Worm (Caenorhabditis elegans) whole organism, L4/young adult: ENCODE data around the gene F15D4.2.

Experiments
- W03F9.2 ChIP-seq: fragments of 150-350 bp; optimal IDR thresholded peaks from 2 replicates; lab custom pipeline; 2014; ENCODE audit warnings: missing biosample characterization, missing genetic modification characterization
- dao-5 ChIP-seq: sonication (generic microtip); optimal IDR thresholded peaks from 2 replicates; lab custom pipeline; 2016; ENCODE audit warnings: missing genotype, missing genetic modification characterization, moderate library complexity, missing compliant biosample characterization
- him-1 ChIP-seq: sonication (generic microtip); optimal IDR thresholded peaks from 2 replicates; lab custom pipeline; 2016; ENCODE audit warnings: missing genotype, missing genetic modification reagents, missing genetic modification characterization, missing compliant biosample characterization

The F15D4.2 gene

DNA sequence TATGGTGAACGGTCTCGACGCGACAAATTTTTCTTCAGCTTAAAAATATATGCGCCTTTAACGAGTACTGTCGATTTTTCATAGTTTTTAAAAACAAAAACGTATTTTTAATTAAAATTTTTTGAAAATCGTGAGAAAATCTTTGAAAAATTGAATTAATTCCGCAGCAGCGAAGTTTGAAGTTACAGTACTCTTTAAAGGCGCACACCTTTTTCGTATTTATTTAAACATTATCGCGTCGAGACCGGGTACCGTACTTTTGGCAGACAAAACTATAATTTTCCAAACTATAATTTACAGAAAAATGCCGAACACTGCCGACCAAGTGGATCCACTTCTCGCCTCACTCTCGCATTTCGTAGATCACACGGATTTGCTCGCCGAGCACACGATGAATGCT, at the start of gene F15D4.2:
F15D4.2 (plus strand) TSS at position 301 of the 400 bp plus-strand sequence.
- TF ChIP-seq dao-5 (tag; lab: Kevin White, UChicago) (no peak), W03F9.2 (tag; lab: Kevin White, UChicago) (no peak), him-1 (tag; lab: Kevin White, UChicago) (no peak)

DNA sequence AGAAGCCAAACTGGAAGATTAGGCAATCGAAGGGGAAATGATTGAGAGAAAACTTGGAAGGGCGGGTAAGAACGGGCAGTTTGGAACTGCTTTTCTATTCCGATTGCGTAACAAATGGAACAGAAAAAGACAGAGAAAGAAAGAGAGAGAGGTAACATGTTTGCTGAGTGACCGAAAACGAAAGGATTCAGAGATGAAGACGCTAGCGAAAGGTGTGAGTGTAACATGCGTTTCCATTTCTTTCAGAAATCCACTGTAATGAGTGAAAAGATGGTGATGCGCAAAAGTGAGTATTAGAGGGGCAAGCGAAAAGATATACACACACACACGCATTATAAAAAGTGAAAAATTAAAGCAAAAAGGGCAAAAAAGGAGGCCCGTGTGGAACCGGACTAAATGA, 48.4 kb upstream of the F15D4.2 start:
- TF ChIP-seq dao-5 (tag; lab: Kevin White, UChicago) = no peak
- no peak for TF ChIP-seq W03F9.2 (tag; lab: Kevin White, UChicago)
- TF ChIP-seq him-1 (tag; lab: Kevin White, UChicago) = no peak

DNA sequence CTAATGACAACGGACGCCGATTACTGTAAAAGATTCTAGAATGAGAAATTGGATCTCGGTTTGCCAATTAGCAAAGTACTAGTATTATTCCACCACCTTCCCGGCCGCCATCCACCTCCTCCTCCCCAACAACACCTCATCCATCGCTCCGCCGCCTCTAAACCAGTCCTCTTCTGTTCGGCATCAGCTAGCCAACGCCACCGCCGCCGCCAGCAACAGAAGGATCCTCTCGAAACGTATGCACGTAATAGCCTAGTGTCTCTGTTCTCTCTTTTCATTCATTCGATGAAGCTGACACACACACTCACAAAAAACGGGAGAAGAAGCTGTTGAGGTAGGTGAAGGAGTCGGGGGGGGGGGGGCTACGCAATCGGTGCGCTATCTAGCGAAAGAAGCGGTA, 45.2 kb upstream of the F15D4.2 start:
- TF ChIP-seq dao-5 (tag; lab: Kevin White, UChicago) (no peak), him-1 (tag; lab: Kevin White, UChicago) (no peak), W03F9.2 (tag; lab: Kevin White, UChicago) (no peak)

DNA sequence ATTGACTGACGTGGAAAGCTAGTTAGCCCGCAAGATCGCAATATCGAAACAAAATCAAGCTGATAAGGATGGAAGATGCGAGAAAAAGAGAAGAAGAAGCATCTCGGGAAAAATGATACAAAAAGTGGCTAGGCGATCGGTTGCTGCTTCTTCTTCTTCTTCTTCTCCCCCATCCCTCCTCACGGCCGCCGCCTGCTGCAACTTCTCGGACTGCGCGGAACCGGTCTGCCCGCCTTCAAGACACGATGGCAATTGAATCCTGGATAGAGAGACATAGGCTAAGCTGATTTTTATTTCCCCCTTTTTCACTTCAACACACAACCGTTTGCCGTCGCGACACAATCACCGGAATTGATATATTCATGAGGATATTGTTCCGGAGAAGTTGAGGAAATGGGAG, 41.5 kb upstream of the F15D4.2 start:
- TF ChIP-seq dao-5 (tag; lab: Kevin White, UChicago) = no peak
- TF ChIP-seq W03F9.2 (tag; lab: Kevin White, UChicago) = no peak
- TF ChIP-seq him-1 (tag; lab: Kevin White, UChicago) = no peak

DNA sequence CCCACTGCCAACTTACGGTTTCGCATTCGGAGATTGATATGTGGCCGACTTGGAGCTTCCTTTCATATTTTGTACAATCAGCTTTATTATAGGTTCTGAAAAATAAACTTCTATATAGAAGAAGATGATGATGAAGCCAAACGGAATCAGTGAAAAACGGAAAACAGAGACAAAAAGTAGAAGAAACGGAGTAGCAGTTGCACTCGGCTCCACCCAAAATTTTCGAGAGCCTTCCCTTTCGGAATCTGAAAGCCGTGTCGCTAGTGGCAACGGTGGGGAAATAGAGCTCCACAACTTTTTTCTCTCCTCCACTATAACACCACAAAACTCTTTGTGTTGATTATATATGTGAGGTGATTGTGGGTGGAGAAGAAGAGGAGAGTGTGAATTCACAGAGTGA, 34.4 kb upstream of the F15D4.2 start, which contains the start of gene W09H1.1:
W09H1.1 (minus strand) TSS at position 101 of the 400 bp plus-strand sequence.
- TF ChIP-seq W03F9.2 (tag; lab: Kevin White, UChicago) (no peak), him-1 (tag; lab: Kevin White, UChicago) (no peak), dao-5 (tag; lab: Kevin White, UChicago) (no peak)

DNA sequence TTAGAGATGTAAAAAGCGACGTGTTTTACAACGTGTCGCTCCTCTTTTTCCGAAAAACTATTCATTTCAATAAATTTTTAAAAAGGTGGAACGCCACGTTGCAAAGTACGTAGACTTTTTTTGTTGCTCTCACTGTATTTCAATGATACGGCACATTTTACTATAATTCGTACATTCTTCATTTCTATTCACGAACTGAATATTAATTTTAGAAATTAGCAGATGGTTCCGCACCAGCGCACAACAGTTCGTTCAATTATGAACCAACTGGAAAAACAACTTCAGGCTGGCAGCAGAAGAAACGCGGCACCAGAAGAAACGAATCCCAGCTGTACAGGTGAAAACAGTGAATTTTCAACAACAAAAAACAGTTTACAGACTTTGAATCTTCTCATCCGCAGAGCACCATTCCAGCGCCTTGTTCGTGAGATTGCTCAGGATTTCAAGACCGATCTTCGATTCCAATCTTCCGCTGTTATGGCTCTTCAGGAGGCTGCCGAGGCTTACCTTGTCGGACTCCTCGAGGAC, 32.6 kb upstream of the F15D4.2 start, which contains the start of the genes W09H1.4 and his-73:
W09H1.4 (plus strand) TSS at position 301 of the 528 bp plus-strand sequence.
his-73 (plus strand) TSS at position 478 of the 528 bp plus-strand sequence.
- TF ChIP-seq dao-5 (tag; lab: Kevin White, UChicago) = no peak
- TF ChIP-seq him-1 (tag; lab: Kevin White, UChicago) = no peak
- TF ChIP-seq W03F9.2 (tag; lab: Kevin White, UChicago) = no peak

DNA sequence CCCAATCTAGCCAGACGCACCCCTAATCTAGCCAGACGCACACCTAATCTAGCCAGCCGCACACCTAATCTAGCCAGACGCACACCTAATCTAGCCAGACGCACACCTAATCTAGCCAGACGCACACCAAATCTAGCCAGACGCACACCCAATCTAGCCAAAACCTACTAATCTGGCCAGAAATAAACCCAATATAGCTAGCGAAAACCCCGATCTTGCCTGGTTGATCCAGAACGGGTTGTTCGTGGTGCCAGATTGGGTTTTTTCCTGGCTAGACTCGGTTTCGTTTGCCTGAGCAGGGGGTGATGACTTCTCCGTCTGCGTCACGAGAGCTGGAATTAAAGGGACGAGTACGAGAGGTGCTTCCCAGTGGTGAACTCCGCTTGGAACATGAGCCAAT, 31.8 kb upstream of the F15D4.2 start, which contains the start of gene W09H1.3:
W09H1.3 (plus strand) TSS at position 301 of the 400 bp plus-strand sequence.
- TF ChIP-seq W03F9.2 (tag; lab: Kevin White, UChicago) = no peak

DNA sequence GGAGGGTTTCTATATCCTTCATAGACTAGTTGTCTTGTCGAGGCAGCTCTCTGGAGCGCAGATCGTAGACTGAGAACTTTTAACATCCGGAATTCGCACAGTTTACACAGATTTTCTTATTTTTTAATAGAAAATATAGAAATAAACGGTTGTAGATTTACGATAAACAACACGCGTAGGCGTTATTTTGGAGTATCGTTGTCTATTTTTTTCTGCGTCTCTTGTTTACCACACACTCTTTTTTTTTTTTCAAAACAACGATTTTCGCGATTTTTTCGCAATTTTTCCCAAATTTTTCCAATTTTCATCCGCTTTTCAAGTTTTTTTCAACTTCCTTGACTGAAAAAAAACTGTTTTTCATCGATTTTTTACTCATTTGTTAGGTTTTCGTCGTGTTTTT, 28.7 kb upstream of the F15D4.2 start, which contains the start of gene mecr-1:
mecr-1 (minus strand) TSS at position 127 of the 400 bp plus-strand sequence.
- TF ChIP-seq him-1 (tag; lab: Kevin White, UChicago) (no peak), W03F9.2 (tag; lab: Kevin White, UChicago) (peak; percentile 49)

DNA sequence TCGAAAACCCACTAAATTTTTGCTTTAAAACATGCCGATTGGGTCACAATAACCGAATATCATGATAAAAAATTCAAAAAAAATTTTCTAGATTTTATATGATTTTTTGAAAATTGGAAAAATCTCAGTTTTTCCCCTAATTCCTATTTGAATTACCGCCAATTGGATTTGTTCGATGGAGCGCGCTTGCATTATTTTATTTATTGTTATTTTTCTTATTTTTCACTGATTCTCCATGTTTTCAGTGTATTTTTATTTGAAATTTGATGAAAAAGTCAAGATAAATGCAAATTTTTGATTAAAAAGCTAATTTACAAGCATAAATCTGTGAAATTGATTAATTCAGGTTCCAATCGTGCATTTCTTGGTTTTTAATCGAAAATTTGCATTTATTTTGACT, 27.8 kb upstream of the F15D4.2 start:
- TF ChIP-seq him-1 (tag; lab: Kevin White, UChicago) (no peak), W03F9.2 (tag; lab: Kevin White, UChicago) (no peak), dao-5 (tag; lab: Kevin White, UChicago) (no peak)

DNA sequence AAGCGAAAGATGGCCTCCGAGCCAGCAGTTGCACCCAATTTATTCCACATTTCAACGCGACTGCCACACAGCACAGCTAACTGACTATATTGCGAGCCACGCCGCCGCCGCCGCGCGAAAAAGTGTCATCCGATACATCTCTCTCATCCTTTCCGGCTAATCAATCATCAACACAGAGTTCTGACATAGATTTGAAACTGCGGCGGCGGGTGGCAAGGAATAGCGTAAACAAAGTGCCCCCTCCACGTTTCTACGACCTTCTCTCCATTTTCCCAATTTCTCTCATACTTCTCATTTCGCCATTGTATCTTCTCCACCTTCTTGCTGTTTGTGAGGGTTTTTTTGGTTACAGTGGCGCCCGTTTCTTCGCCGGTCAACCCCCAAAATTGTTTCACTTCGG, 26.5 kb upstream of the F15D4.2 start:
- TF ChIP-seq dao-5 (tag; lab: Kevin White, UChicago) = no peak
- TF ChIP-seq him-1 (tag; lab: Kevin White, UChicago) = no peak
- TF ChIP-seq W03F9.2 (tag; lab: Kevin White, UChicago) = no peak

DNA sequence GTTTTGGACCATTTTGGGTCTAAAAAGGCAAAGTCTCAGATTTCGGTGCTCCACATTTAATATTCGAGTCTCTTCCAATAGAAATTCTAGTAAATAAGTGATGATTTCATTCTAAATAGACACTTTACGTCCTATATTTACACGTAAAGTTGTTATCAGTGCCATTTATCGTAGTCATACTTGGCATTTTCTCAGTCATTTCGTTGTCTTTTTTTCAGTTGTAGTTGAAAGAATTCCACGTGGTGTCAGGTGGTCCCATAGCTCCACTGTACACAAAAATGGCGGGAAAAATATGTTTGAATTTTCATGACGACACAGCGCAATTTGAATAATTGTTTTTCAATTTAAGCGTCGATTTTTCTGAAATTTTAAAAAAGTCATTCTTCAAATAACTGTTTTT, 25.5 kb upstream of the F15D4.2 start:
- TF ChIP-seq him-1 (tag; lab: Kevin White, UChicago) = no peak
- no peak for TF ChIP-seq W03F9.2 (tag; lab: Kevin White, UChicago)
- no peak for TF ChIP-seq dao-5 (tag; lab: Kevin White, UChicago)

DNA sequence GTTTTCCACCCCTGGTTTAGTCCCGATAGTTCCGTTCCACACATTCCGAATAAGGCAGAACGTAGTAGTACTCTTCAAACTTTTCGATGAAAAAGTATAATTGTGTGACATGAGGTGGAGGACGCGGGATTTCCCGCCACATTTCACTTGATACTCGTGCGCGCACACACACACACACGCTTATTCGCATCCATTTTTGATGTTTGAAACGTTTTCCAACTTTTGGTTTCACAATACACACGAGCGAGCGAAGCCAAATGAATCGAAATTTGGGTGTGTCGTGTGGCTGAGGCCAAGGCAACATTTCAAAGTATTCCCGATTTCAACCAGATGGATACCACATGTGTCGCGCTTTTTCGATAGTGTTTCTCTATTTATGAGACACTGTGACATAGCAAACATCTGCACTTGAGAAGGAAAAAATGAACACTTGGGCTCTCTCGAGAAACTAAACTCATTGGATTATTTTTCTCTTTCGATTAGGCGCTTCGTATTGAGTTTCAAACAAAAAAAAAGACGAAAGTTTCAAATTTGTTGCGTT, 22.3 kb upstream of the F15D4.2 start:
- TF ChIP-seq W03F9.2 (tag; lab: Kevin White, UChicago) (no peak), him-1 (tag; lab: Kevin White, UChicago) (no peak), dao-5 (tag; lab: Kevin White, UChicago) (no peak)

DNA sequence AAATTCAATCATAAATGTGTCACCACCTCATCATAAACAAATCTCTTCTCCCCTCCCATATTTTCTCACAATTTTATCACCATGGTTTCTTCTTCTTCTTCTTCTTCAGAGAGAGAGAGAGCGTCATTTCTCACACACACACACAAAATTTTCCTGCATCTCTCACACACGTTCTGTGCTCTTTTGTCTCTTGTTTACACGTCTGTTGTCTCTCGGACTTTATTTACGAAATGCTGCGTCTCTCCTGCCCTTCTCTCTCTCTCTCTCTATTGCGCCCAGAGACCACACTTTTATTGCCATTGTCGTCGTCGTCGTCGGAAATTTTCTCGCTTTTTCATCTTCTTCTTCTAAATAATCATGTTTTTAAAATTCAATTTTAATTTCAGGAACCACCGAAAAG, 20.7 kb upstream of the F15D4.2 start, which contains the start of gene lec-1:
lec-1 (plus strand) TSS at position 387 of the 400 bp plus-strand sequence.
- no peak for TF ChIP-seq him-1 (tag; lab: Kevin White, UChicago)
- no peak for TF ChIP-seq dao-5 (tag; lab: Kevin White, UChicago)
- no peak for TF ChIP-seq W03F9.2 (tag; lab: Kevin White, UChicago)
